Worm (Caenorhabditis elegans): ENCODE data around the gene sto-5.

DNA sequence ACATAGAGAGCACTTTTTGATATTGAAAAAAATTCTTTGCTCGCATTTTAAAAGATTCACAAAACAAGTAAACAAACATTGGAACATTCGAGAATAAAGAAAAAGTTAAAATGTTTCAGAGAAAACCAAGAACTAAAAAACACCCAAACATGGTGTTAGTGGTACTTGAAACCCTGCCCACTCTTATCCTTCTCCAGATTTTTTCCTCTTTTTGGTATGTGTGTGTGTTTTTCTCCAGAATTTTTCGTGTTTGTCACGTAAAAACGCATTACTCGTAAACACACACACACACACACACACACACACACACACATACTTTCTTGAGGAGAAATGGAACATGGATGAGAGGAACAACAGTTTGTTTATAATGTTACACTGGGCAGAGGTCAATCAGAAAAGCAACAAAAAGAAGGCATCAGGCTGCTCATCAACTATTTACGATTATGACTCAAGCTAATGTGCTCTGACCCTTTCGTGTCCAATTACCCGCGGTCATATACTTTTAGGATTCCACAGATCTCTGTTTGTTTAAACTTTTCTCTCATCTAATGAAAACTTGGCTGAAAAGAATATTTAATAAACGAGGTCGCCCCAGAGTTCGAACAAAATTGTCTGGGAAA lies 53.0 kb downstream of the sto-5 start:
- no peak for TF ChIP-seq nhr-237 (tag; optimal IDR thresholded peaks at IDR 0.05)
- TF ChIP-seq ceh-43 (GFP tag; optimal IDR thresholded peaks at IDR 0.05): no peak
- TF ChIP-seq unc-62 (GFP tag; optimal IDR thresholded peaks at IDR 0.05): no peak
- no peak for TF ChIP-seq lsy-2 (tag; optimal IDR thresholded peaks at IDR 0.05)
- TF ChIP-seq blmp-1 (tag; optimal IDR thresholded peaks at IDR 0.05): no peak
- no peak for TF ChIP-seq bed-3 (GFP tag; optimal IDR thresholded peaks at IDR 0.05)
- TF ChIP-seq elt-3 (tag; optimal IDR thresholded peaks at IDR 0.05): no peak
- no peak for TF ChIP-seq elt-1 (tag; optimal IDR thresholded peaks at IDR 0.05; ENCODE audit: borderline replicate concordance, insufficient read depth)
- TF ChIP-seq sptf-1 (tag; optimal IDR thresholded peaks at IDR 0.05): no peak
- no peak for TF ChIP-seq lin-32 (GFP tag; optimal IDR thresholded peaks at IDR 0.05)
- no peak for TF ChIP-seq nhr-76 (tag; optimal IDR thresholded peaks at IDR 0.05)

All from whole organism, mixed stage, embryonic.